Worm (Caenorhabditis elegans) whole organism, mixed stage, embryonic: ENCODE data around the gene C44C10.5.

Source experiments
- elt-3 ChIP-seq: fragments of 150-350 bp; optimal IDR thresholded peaks from 2 replicates; lab custom pipeline; 2014; ENCODE audit warnings: missing biosample characterization, missing genetic modification characterization
- lsy-2 ChIP-seq: fragments of 150-350 bp; optimal IDR thresholded peaks from 2 replicates; lab custom pipeline; 2014; ENCODE audit warnings: missing biosample characterization, missing genetic modification characterization
- mep-1 ChIP-seq: fragments of 150-350 bp; optimal IDR thresholded peaks from 2 replicates; lab custom pipeline; 2017; ENCODE audit warnings: missing biosample characterization, missing genetic modification reagents, missing genetic modification characterization, inconsistent platforms
- nhr-237 ChIP-seq: fragments of 150-350 bp; optimal IDR thresholded peaks from 2 replicates; lab custom pipeline; 2014; ENCODE audit warnings: missing biosample characterization, missing genetic modification characterization
- sptf-1 ChIP-seq: sonication (generic microtip); optimal IDR thresholded peaks from 2 replicates; lab custom pipeline; 2017; ENCODE audit warnings: mild to moderate bottlenecking, missing genetic modification characterization, moderate library complexity, missing compliant biosample characterization
- zip-8 ChIP-seq: fragments of 150-350 bp; optimal IDR thresholded peaks from 2 replicates; lab custom pipeline; 2014; ENCODE audit warnings: missing biosample characterization, missing genetic modification characterization
- ztf-11 ChIP-seq: fragments of 150-350 bp; optimal IDR thresholded peaks from 2 replicates; lab custom pipeline; 2014; ENCODE audit warnings: missing biosample characterization, missing genetic modification characterization

DNA sequence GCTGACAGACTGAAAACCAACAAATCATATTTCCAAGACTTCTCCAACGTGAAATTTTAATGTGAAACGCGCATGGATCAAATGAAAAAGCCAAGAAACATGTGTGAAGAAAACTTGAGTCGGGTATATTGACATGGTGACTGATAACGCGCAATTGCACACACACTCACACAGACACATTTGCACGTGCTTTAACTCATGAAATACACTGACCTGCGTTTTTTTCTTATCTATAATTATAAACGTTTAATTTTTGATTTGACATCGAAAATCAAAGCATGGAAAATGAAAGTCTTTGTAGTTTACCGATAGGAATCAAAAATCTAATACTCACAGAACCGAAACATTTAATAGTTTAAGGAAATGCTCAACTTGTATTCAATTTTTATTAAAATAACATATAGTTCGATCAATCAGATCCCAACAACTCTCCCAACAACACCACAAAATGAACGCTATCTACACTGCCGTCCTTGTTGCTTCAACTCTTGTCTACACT lies 48.3 kb downstream of the C44C10.5 start, which contains the start of gene nspa-9:
- TF ChIP-seq ztf-11 (tag; lab: Kevin White, UChicago) (no peak), nhr-237 (tag; lab: Kevin White, UChicago) (no peak), lsy-2 (tag; lab: Kevin White, UChicago) (no peak), sptf-1 (tag; lab: Kevin White, UChicago) (no peak), mep-1 (tag; lab: Kevin White, UChicago) (no peak), elt-3 (tag; lab: Kevin White, UChicago) (no peak), zip-8 (tag; lab: Kevin White, UChicago) (no peak)
